Worm (Caenorhabditis elegans): ENCODE measurements around the gene ntr-2.

The ntr-2 gene

DNA sequence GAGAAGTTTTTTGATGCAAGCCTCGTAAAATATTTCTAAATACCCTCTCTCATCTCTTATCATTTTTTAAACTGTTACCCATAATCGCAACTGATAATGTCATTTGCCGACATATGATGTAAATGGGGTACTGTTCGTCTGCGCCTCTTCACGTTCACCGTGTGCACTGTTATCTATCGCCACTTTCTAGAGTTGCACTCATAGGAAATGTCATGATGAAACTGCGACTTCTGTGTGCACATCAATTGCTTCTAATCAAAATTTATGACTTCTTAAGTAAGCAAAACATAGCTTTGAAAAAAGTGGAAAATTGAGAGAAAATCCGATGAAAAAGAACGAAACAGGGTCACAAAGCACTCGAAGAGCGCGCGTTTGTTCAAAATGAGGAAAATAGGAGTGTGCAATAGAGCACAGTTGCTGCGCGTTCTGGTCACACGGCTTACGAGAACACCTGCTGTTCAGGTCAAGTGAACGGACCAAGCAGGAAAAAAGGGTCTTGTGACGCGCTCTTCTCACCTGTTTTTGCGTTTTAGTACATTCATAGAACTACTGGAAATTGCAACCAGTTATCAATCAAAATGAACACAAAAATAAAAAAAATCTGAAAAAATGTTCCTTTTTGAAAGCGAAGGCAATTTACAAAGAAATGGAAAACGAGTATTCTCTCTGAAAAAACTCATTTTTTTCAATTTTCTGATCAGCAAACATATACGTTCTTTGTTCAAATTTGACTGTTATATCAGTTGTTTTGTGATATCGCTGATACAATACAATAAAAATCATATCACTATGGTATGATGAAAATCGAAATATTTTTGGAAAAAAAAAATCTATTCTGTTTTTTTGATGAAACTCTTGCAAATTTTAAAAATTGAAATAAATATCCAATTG is 18.0 kb upstream of the ntr-2 start (continued):
- TF ChIP-seq sox-4 (tag; optimal IDR thresholded peaks at IDR 0.05) = no peak
- no peak for TF ChIP-seq lin-13 (GFP tag; optimal IDR thresholded peaks at IDR 0.05)
- TF ChIP-seq aly-2 (tag; optimal IDR thresholded peaks at IDR 0.05) = no peak
- TF ChIP-seq ama-1 (optimal IDR thresholded peaks at IDR 0.05) = no peak
- no peak for TF ChIP-seq ztf-11 (tag; optimal IDR thresholded peaks at IDR 0.05)
- TF ChIP-seq alr-1 (tag; optimal IDR thresholded peaks at IDR 0.05; ENCODE audit: borderline replicate concordance) = no peak
- TF ChIP-seq rnt-1 (tag; optimal IDR thresholded peaks at IDR 0.05) = peak; percentile 27
- peak; percentile 84 for TF ChIP-seq lin-14 (GFP tag; optimal IDR thresholded peaks at IDR 0.05)
- peak; percentile 43 for TF ChIP-seq nhr-71 (tag; optimal IDR thresholded peaks at IDR 0.05)
- no peak for TF ChIP-seq tbx-2 (tag; optimal IDR thresholded peaks at IDR 0.05)
- TF ChIP-seq zag-1 (tag; optimal IDR thresholded peaks at IDR 0.05) = no peak
- peak; percentile 35 for TF ChIP-seq lin-15B (tag; optimal IDR thresholded peaks at IDR 0.05)
- TF ChIP-seq unc-98 (GFP tag; IDR thresholded peaks at IDR 0.05) = no peak
- TF ChIP-seq nhr-47 (tag; optimal IDR thresholded peaks at IDR 0.05) = no peak
- TF ChIP-seq unc-130 (tag; optimal IDR thresholded peaks at IDR 0.05) = no peak
- no peak for TF ChIP-seq ceh-63 (GFP tag; optimal IDR thresholded peaks at IDR 0.05)
- no peak for TF ChIP-seq jun-1 (tag; optimal IDR thresholded peaks at IDR 0.05)
- TF ChIP-seq ceh-82 (tag; optimal IDR thresholded peaks at IDR 0.05) = peak in 1 of 3 experiments; percentile 17
- TF ChIP-seq lin-39 (tag; optimal IDR thresholded peaks at IDR 0.05) = no peak
- peak; percentile 5 for TF ChIP-seq hpl-2 (GFP tag; optimal IDR thresholded peaks at IDR 0.05)
- TF ChIP-seq blmp-1 (tag; optimal IDR thresholded peaks at IDR 0.05) = no peak

DNA sequence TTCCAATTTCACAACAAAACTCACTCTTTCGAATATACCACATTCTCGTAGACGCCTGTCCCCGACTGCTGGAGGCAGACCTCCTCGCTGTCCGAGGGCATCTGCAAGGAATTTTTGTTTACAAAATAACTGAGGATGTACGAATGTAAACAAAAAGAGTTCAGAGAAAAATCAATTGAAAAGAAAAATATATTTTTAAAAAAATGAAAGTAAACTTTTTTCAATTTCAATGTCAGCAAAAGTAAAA is 17.4 kb upstream of the ntr-2 start, which contains the start of gene mrp-5:
Gene mrp-5, minus strand, starts transcription at position 101 of the 247 bp plus-strand sequence.
- TF ChIP-seq aly-2 (tag; optimal IDR thresholded peaks at IDR 0.05) (no peak), nhr-71 (tag; optimal IDR thresholded peaks at IDR 0.05) (no peak), swsn-7 (tag; optimal IDR thresholded peaks at IDR 0.05) (no peak), mdl-1 (tag; optimal IDR thresholded peaks at IDR 0.05) (no peak), ets-5 (GFP tag; IDR thresholded peaks at IDR 0.05) (no peak), unc-30 (tag; optimal IDR thresholded peaks at IDR 0.05) (no peak), lin-35 (GFP tag; optimal IDR thresholded peaks at IDR 0.05) (no peak), rnt-1 (tag; optimal IDR thresholded peaks at IDR 0.05) (no peak), sptf-1 (tag; optimal IDR thresholded peaks at IDR 0.05) (no peak), lir-3 (tag; optimal IDR thresholded peaks at IDR 0.05; ENCODE audit: poor library complexity) (no peak), mep-1 (tag; optimal IDR thresholded peaks at IDR 0.05) (no peak), nhr-77 (tag; optimal IDR thresholded peaks at IDR 0.05) (no peak), nhr-85 (tag) (no peak), skn-1 (tag; optimal IDR thresholded peaks at IDR 0.05) (no peak), nhr-47 (tag; optimal IDR thresholded peaks at IDR 0.05) (no peak), mef-2 (tag; optimal IDR thresholded peaks at IDR 0.05) (no peak)

DNA sequence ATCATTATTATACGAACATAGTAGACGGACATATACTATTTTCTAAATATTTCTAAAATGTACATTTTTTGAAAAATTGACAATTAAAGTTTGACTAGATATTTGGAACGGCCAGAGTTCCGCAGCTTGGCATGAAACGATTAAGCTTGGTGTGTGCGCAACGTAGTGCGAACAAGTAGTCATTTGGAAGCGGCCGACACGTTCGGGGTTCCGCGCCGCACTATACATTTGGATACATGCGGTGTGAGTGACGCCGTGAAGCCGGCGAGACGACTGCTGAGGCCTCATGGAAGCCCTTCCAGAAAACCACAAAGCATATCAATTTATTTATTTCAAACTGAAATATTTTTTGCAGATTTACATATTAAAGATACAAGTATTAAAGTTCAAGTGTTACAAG is 9.4 kb upstream of the ntr-2 start:
- TF ChIP-seq fos-1 (tag; optimal IDR thresholded peaks at IDR 0.05) (no peak), aha-1 (tag; optimal IDR thresholded peaks at IDR 0.05) (no peak), lin-13 (GFP tag; optimal IDR thresholded peaks at IDR 0.05) (no peak), tlp-1 (tag; optimal IDR thresholded peaks at IDR 0.05) (no peak), nhr-20 (tag; optimal IDR thresholded peaks at IDR 0.05) (no peak), nhr-85 (tag) (peak; percentile 39), snpc-4 (tag; optimal IDR thresholded peaks at IDR 0.05) (peak; percentile 87), dsc-1 (tag; optimal IDR thresholded peaks at IDR 0.05) (no peak), nhr-76 (tag; optimal IDR thresholded peaks at IDR 0.05) (no peak), ama-1 (optimal IDR thresholded peaks at IDR 0.05) (no peak), hlh-4 (tag; optimal IDR thresholded peaks at IDR 0.05) (no peak), ces-1 (GFP tag; optimal IDR thresholded peaks at IDR 0.05) (no peak), jun-1 (tag; optimal IDR thresholded peaks at IDR 0.05) (no peak), irx-1 (tag; optimal IDR thresholded peaks at IDR 0.05) (no peak), zag-1 (tag; optimal IDR thresholded peaks at IDR 0.05) (no peak), nhr-71 (tag; optimal IDR thresholded peaks at IDR 0.05) (peak; percentile 9), nhr-237 (tag; optimal IDR thresholded peaks at IDR 0.05) (no peak), nhr-77 (tag; optimal IDR thresholded peaks at IDR 0.05) (no peak)
